Worm (Caenorhabditis elegans): ENCODE results near the gene ani-2.

DNA sequence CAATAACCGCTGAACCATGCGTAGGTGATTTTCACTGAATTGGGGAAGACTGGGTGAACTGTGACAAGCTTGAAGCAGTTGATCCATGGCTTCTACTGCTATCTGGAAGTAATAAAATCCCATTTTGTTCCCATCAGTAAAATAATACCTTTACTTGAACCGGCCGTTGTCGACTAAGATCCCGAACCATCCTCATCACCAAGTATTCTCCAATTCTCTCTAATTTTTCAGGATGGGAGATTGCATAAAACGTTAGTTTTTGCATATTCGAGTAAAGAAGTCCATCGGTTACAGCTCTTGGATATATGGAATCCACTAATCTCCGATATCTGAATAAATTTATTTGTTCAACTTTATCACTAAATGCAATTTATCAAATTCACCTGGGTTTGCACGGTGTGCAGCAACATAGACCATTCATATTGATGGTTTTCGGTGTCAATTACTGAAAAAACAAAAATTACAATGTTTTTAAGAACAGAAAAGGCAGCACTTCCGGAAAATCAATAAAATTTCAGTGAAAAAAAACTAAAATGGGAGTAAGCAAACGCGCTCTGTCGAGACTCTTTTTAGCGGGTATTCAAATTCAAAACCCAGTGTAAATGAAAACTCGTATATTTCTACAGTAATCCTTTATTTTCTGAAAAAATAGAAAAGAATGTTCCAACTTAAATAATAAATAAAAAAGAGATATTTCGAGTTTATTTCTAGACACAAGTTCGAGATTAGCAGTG is 44.3 kb downstream of the ani-2 start, which contains the start of gene efr-3:
- TF ChIP-seq W03F9.2 (tag; optimal IDR thresholded peaks at IDR 0.05) (peak; percentile 38), him-1 (tag; optimal IDR thresholded peaks at IDR 0.05) (no peak), dao-5 (tag; optimal IDR thresholded peaks at IDR 0.05) (no peak)

Data from whole organism, L4/young adult.